Fruit fly (Drosophila melanogaster): ENCODE measurements around the gene phol.

DNA sequence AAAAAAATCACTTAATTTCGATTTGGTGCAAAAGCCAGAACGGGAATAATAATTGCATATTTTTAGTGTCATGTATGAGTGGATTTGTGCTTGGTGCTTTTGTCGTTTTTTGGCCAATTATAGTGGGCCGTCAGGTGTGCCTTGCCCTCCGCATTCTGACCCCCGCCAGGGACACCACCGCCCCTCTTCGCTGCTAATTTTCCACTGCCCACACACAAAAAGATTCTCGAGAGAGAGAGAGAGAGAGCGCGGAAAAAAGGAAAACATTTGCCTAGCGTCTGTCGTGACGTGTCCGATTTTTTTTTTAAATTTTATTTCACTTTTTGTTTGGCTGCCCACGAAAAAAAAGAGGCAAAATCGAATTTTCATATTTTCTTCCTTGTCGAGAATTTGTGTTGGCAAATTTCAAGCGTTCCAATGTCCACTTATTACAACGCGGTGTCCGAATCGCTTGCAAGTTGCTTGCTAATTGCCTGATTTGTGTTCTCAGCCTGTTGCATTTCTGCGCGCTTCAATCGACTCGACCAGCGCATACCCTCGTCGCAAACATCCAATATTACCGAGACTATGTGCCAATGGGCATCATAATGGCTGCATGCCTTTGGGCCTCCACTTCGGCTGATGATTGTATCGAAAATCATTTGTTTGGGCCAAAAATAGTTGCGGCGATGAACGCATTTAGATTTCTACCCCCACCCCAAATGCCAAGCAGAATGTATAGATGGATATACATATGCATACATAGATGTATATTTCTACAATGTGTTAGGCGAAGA, 24.0 kb downstream of the phol start:
- TF ChIP-seq Blimp-1 (GFP tag; optimal IDR thresholded peaks at IDR 0.05) (no peak), Eip93F (GFP tag; optimal IDR thresholded peaks at IDR 0.05) (no peak), acj6 (GFP tag; optimal IDR thresholded peaks at IDR 0.05) (no peak), CG10631 (GFP tag; optimal IDR thresholded peaks at IDR 0.05) (no peak), CG8119 (GFP tag; IDR thresholded peaks at IDR 0.05) (no peak; the same call in 2 of the 3 replicates), CG1621 (tag; optimal IDR thresholded peaks at IDR 0.05) (no peak), Gug (GFP tag; IDR thresholded peaks at IDR 0.05) (no peak), CG9139 (GFP tag; optimal IDR thresholded peaks at IDR 0.05) (no peak), ss (GFP tag; optimal IDR thresholded peaks at IDR 0.05) (no peak), Ets96B (tag; optimal IDR thresholded peaks at IDR 0.05) (no peak)

Measured in whole organism, prepupa.